Worm (Caenorhabditis elegans) whole organism, late embryonic: ENCODE measurements around the gene T06E6.15.

ENCODE experiments used
- ahr-1 ChIP-seq: sonication (generic microtip); optimal IDR thresholded peaks from 2 replicates; lab custom pipeline; 2016; ENCODE audit warnings: missing genetic modification characterization, missing compliant biosample characterization
- ceh-34 ChIP-seq: sonication (generic microtip); optimal IDR thresholded peaks from 2 replicates; lab custom pipeline; 2016; ENCODE audit warnings: mild to moderate bottlenecking, missing genetic modification characterization, missing compliant biosample characterization
- elt-4 ChIP-seq: sonication (generic microtip); optimal IDR thresholded peaks from 2 replicates; lab custom pipeline; 2016; ENCODE audit warnings: missing genetic modification characterization, missing compliant biosample characterization
- nhr-232 ChIP-seq: sonication (generic microtip); optimal IDR thresholded peaks from 2 replicates; lab custom pipeline; 2016; ENCODE audit warnings: missing genetic modification characterization, missing compliant biosample characterization
- pax-1 ChIP-seq: fragments of 150-350 bp; optimal IDR thresholded peaks from 2 replicates; lab custom pipeline; 2014; ENCODE audit warnings: missing biosample characterization, missing genetic modification characterization
- pha-4 ChIP-seq: fragments of 150-350 bp; optimal IDR thresholded peaks from 2 replicates; lab custom pipeline; 2018; ENCODE audit warnings: missing biosample characterization, missing genetic modification reagents, missing genetic modification characterization
- pqm-1 ChIP-seq: sonication (generic microtip); optimal IDR thresholded peaks from 2 replicates; lab custom pipeline; 2016; ENCODE audit warnings: missing genetic modification characterization, missing compliant biosample characterization
- rnt-1 ChIP-seq: sonication (generic microtip); optimal IDR thresholded peaks from 2 replicates; lab custom pipeline; 2016; ENCODE audit warnings: missing genetic modification characterization, missing compliant biosample characterization

- no peak for TF ChIP-seq pqm-1 (tag; lab: Kevin White, UChicago)
- no peak for TF ChIP-seq elt-4 (tag; lab: Kevin White, UChicago)
- TF ChIP-seq pha-4 (tag; lab: Kevin White, UChicago) = no peak
- TF ChIP-seq pax-1 = no peak
- no peak for TF ChIP-seq ceh-34 (tag; lab: Kevin White, UChicago)
- no peak for TF ChIP-seq ahr-1 (tag; lab: Kevin White, UChicago)
- no peak for TF ChIP-seq nhr-232 (tag; lab: Kevin White, UChicago)
- TF ChIP-seq rnt-1 = no peak
These were observed 14.9 kb downstream of the T06E6.15 start, which contains the start of gene str-102 for ce11 chrV:15384733-15385132.
